Worm (Caenorhabditis elegans) whole organism, late embryonic: ENCODE results near the gene ensh-1.

Source experiments
- ceh-31 ChIP-seq: sonication (generic microtip); optimal IDR thresholded peaks from 2 replicates; lab custom pipeline; 2016; ENCODE audit warnings: missing genetic modification characterization, missing compliant biosample characterization
- dve-1 ChIP-seq: sonication (generic microtip); optimal IDR thresholded peaks from 2 replicates; lab custom pipeline; 2017; ENCODE audit warnings: antibody characterized with exemption, mild to moderate bottlenecking, missing genetic modification characterization, missing compliant biosample characterization
- pha-4 ChIP-seq: fragments of 150-350 bp; optimal IDR thresholded peaks from 2 replicates; lab custom pipeline; 2018; ENCODE audit warnings: missing biosample characterization, missing genetic modification reagents, missing genetic modification characterization
- pqm-1 ChIP-seq: sonication (generic microtip); optimal IDR thresholded peaks from 2 replicates; lab custom pipeline; 2016; ENCODE audit warnings: missing genetic modification characterization, missing compliant biosample characterization
- pros-1 ChIP-seq: fragments of 150-350 bp; optimal IDR thresholded peaks from 2 replicates; lab custom pipeline; 2014; ENCODE audit warnings: missing biosample characterization, missing genetic modification reagents, missing genetic modification characterization

DNA sequence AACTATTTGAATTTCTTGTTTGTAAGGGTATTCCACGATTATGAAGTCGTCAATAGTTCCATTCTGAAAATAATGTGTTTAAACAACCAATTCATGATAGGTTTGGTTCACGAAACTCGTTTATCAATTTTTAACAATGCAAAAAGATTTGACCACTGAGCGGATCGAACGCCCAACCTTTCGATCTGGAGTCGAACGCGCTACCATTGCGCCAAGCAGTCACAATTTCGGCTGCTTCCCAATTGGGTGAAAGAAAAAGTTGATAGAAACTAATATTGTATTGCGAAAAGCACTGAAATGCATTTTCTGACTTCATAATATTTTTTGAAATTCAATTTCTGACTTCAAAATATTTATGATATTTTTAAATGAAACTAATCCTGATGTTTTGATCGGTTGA lies 39.8 kb downstream of the ensh-1 start:
- no peak for TF ChIP-seq pha-4
- TF ChIP-seq pqm-1 (tag; lab: Kevin White, UChicago) = no peak
- no peak for TF ChIP-seq dve-1
- TF ChIP-seq pros-1 = no peak
- TF ChIP-seq ceh-31 = no peak
